Worm (Caenorhabditis elegans): ENCODE data around the gene R10D12.13.

Gene R10D12.13

DNA sequence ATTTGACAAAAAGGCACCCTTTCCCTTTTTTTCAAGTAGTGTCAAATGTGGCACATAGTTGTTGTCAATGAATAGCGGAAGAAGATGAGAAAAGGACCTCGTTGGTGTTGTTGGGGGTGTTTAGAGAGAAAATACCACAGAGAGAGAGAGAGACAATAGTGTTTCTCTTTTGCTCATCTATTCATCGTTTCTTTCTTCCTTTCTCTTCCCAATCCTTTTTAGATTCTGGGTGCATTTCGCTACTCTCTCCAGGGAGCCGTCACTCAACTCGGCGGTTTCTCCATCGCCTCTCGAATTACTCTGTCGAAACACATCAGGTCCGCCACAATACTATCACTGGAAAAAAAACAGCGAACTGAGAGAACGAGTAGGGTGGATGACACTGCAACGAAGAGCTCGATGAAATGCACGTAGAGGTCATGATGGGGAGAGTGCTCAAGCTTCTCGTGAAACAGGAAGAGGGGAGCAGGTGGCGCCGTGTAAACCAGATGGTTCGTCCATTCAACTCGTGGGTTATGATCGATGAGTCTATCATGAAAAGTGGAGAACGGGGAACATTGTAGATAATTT lies 41.5 kb downstream of the R10D12.13 start (continued):
- TF ChIP-seq hif-1 (tag; optimal IDR thresholded peaks at IDR 0.05) (peak in 1 of 2 experiments; percentile 89), lin-39 (tag; optimal IDR thresholded peaks at IDR 0.05) (no peak), zip-11 (GFP tag; IDR thresholded peaks at IDR 0.05) (no peak), lir-3 (tag; optimal IDR thresholded peaks at IDR 0.05) (no peak), tra-1 (GFP tag; IDR thresholded peaks at IDR 0.05) (peak; percentile 14; the same call in 1 of the 2 replicates), snpc-1.2 (GFP tag; IDR thresholded peaks at IDR 0.05) (no peak), lin-29 (GFP tag; IDR thresholded peaks at IDR 0.05) (no peak), daf-19 (GFP tag; conservative IDR thresholded peaks at IDR 0.05) (no peak), unc-62 (GFP tag; optimal IDR thresholded peaks at IDR 0.05 in 1 of 2) (peak in 1 of 2 experiments; percentile 72), unc-62 (tag; optimal IDR thresholded peaks at IDR 0.05) (no peak), nhr-42 (GFP tag; IDR thresholded peaks at IDR 0.05) (no peak), spr-1 (tag; optimal IDR thresholded peaks at IDR 0.05) (no peak), ctbp-1 (GFP tag; IDR thresholded peaks at IDR 0.05) (no peak), nhr-11 (tag; optimal IDR thresholded peaks at IDR 0.05) (no peak), F26F4.8 (GFP tag; conservative IDR thresholded peaks at IDR 0.05) (no peak), ceh-28 (tag; optimal IDR thresholded peaks at IDR 0.05) (no peak), mep-1 (tag; optimal IDR thresholded peaks at IDR 0.05) (peak; percentile 51), egl-27 (tag; optimal IDR thresholded peaks at IDR 0.05) (no peak), F10B5.3 (tag; optimal IDR thresholded peaks at IDR 0.05) (no peak), dpl-1 (GFP tag; optimal IDR thresholded peaks at IDR 0.05) (no peak), unc-39 (tag; optimal IDR thresholded peaks at IDR 0.05) (no peak), mxl-2 (GFP tag; conservative IDR thresholded peaks at IDR 0.05) (no peak), zfp-3 (GFP tag; conservative IDR thresholded peaks at IDR 0.05) (no peak), ces-1 (GFP tag; optimal IDR thresholded peaks at IDR 0.05) (no peak), sdz-12 (GFP tag; optimal IDR thresholded peaks at IDR 0.05) (no peak), lin-15B (tag; optimal IDR thresholded peaks at IDR 0.05) (no peak), madf-9 (GFP tag; conservative IDR thresholded peaks at IDR 0.05) (no peak), T26A8.4 (GFP tag; IDR thresholded peaks at IDR 0.05) (no peak), fkh-10 (GFP tag; optimal IDR thresholded peaks at IDR 0.05) (no peak), madf-5 (GFP tag; IDR thresholded peaks at IDR 0.05) (no peak), lsy-2 (tag; optimal IDR thresholded peaks at IDR 0.05) (peak in 1 of 2 experiments; percentile 2), pqm-1 (tag; optimal IDR thresholded peaks at IDR 0.05) (no peak), nhr-25 (tag; optimal IDR thresholded peaks at IDR 0.05; ENCODE audit: borderline replicate concordance, insufficient read depth) (no peak), ceh-44 (GFP tag; IDR thresholded peaks at IDR 0.05) (no peak), F44E2.7 (GFP tag; IDR thresholded peaks at IDR 0.05) (no peak), aly-2 (tag; optimal IDR thresholded peaks at IDR 0.05) (no peak), ceh-62 (tag; optimal IDR thresholded peaks at IDR 0.05) (no peak)

ce11 chrV:14004342-14004741 lies 42.1 kb downstream of the R10D12.13 start:
- TF ChIP-seq Y75B8A.6 (GFP tag; IDR thresholded peaks at IDR 0.05) (no peak), hlh-30 (tag; optimal IDR thresholded peaks at IDR 0.05; ENCODE audit: insufficient read depth) (peak; percentile 64), lsy-2 (tag; optimal IDR thresholded peaks at IDR 0.05) (peak in 1 of 2 experiments; percentile 37), sdz-12 (GFP tag; optimal IDR thresholded peaks at IDR 0.05) (no peak), fkh-10 (GFP tag; optimal IDR thresholded peaks at IDR 0.05) (peak; percentile 28)

DNA sequence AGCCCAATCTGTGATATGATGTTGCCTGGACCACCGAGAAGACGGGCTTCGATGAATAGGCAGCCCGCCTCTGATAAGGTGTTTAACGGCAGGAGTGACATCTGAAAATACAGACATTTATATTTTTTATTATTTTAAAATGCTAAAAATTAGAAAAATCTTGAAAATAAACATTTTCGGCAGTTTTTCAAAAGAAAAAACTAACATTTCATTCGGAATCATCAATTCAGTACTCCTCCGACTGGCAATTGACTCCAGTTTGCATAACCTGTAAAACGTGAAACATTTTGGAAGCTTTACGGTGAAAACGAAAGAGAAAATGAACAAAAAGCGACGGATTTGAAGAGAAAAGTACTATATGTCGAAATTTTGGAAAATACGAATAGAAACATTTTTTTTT lies 43.6 kb downstream of the R10D12.13 start, which contains the start of gene ric-7:
ric-7 (minus strand) TSS at position 101 of the 400 bp plus-strand sequence.
- TF ChIP-seq cey-2 (tag; optimal IDR thresholded peaks at IDR 0.05; ENCODE audit: borderline replicate concordance, insufficient read depth): no peak
- TF ChIP-seq aha-1 (tag): peak; percentile 88
- no peak for TF ChIP-seq saeg-2 (GFP tag; IDR thresholded peaks at IDR 0.05)

Measured in whole organism, L4 larva.